Fruit fly (Drosophila melanogaster) whole organism, prepupa: ENCODE data around the gene Cpr64Ad.

Experiments used
- Blimp-1 ChIP-seq: fragments of 200-800 bp; sonication (Bioruptor generic); optimal IDR thresholded peaks from 3 replicates; lab custom pipeline; 2017; ENCODE audit warnings: missing biosample characterization, missing genetic modification characterization, mild to moderate bottlenecking, moderate library complexity, missing genetic modification reagents
- CG10631 ChIP-seq: fragments of 200-800 bp; sonication (Bioruptor generic); optimal IDR thresholded peaks from 2 replicates; lab custom pipeline; 2016; ENCODE audit warnings: missing biosample characterization, missing genetic modification characterization
- CG10669 ChIP-seq: fragments of 200-800 bp; sonication (Bioruptor generic); optimal IDR thresholded peaks from 3 replicates; lab custom pipeline; 2018; ENCODE audit warnings: missing biosample characterization, mild to moderate bottlenecking, missing genetic modification characterization, moderate library complexity
- CG11294 ChIP-seq: fragments of 200-800 bp; sonication (Bioruptor generic); IDR thresholded peaks from 2 replicates; pipeline ENCODE4 v1.3.6; 2022; ENCODE audit warnings: missing biosample characterization, missing genetic modification characterization
- CG11762 ChIP-seq: fragments of 200-800 bp; sonication (Bioruptor generic); optimal IDR thresholded peaks from 3 replicates; lab custom pipeline; 2016; ENCODE audit warnings: missing biosample characterization, missing genetic modification characterization; ENCODE audit not compliant: insufficient read depth
- CG11902 ChIP-seq: fragments of 200-800 bp; sonication (Bioruptor generic); optimal IDR thresholded peaks from 3 replicates; lab custom pipeline; 2016; ENCODE audit warnings: missing biosample characterization, missing genetic modification characterization
- CG15336 ChIP-seq: fragments of 200-800 bp; sonication (Bioruptor generic); IDR thresholded peaks from 2 replicates; pipeline ENCODE4 v1.3.6; 2022; ENCODE audit warnings: missing biosample characterization, missing genetic modification characterization
- CG16779 ChIP-seq: fragments of 200-800 bp; sonication (Bioruptor generic); optimal IDR thresholded peaks from 3 replicates; lab custom pipeline; 2017; ENCODE audit warnings: missing biosample characterization, mild to moderate bottlenecking, missing genetic modification characterization
- CG31627 ChIP-seq: fragments of 200-800 bp; sonication (Bioruptor generic); optimal IDR thresholded peaks from 3 replicates; lab custom pipeline; 2016; ENCODE audit warnings: missing biosample characterization, missing genetic modification characterization
- CG32006 ChIP-seq: fragments of 200-800 bp; sonication (Bioruptor generic); optimal IDR thresholded peaks from 3 replicates; lab custom pipeline; 2017; ENCODE audit warnings: missing biosample characterization, mild to moderate bottlenecking, missing genetic modification characterization
- CG34406 ChIP-seq: fragments of 200-800 bp; sonication (Bioruptor generic); optimal IDR thresholded peaks from 3 replicates; lab custom pipeline; 2016; ENCODE audit warnings: missing biosample characterization, missing genetic modification characterization
- CG3919 ChIP-seq: fragments of 200-800 bp; sonication (Bioruptor generic); optimal IDR thresholded peaks from 3 replicates; lab custom pipeline; 2016; ENCODE audit warnings: missing biosample characterization, missing genetic modification characterization
- CG4318 ChIP-seq: fragments of 200-800 bp; sonication (Bioruptor generic); optimal IDR thresholded peaks from 3 replicates; lab custom pipeline; 2017; ENCODE audit warnings: missing biosample characterization, mild to moderate bottlenecking, missing genetic modification characterization
- CG6163 ChIP-seq: fragments of 200-800 bp; sonication (Bioruptor generic); IDR thresholded peaks from 3 replicates; pipeline ENCODE4 v1.3.6; 2022; ENCODE audit warnings: missing biosample characterization, missing genetic modification characterization
- CG6808 ChIP-seq: fragments of 200-800 bp; sonication (Bioruptor generic); optimal IDR thresholded peaks from 3 replicates; lab custom pipeline; 2017; ENCODE audit warnings: missing biosample characterization, missing genetic modification characterization, mild to moderate bottlenecking, moderate library complexity, missing genetic modification reagents
- CG6854 ChIP-seq: fragments of 200-800 bp; sonication (Bioruptor generic); optimal IDR thresholded peaks from 2 replicates; lab custom pipeline; 2017; ENCODE audit warnings: missing biosample characterization, mild to moderate bottlenecking, missing genetic modification characterization
- CG7368 ChIP-seq: fragments of 200-800 bp; sonication (Bioruptor generic); optimal IDR thresholded peaks from 3 replicates; lab custom pipeline; 2016; ENCODE audit warnings: missing biosample characterization, missing genetic modification characterization
- CG8119 ChIP-seq: fragments of 200-800 bp; sonication (Bioruptor generic); IDR thresholded peaks from 3 replicates; pipeline ENCODE4 v1.3.6; 2022; ENCODE audit warnings: missing biosample characterization, missing genetic modification characterization
- CG8319 ChIP-seq: fragments of 200-800 bp; sonication (Bioruptor generic); optimal IDR thresholded peaks from 3 replicates; lab custom pipeline; 2016; ENCODE audit warnings: missing biosample characterization, missing genetic modification characterization
- CG8632 ChIP-seq: fragments of 200-800 bp; sonication (Bioruptor generic); optimal IDR thresholded peaks from 3 replicates; lab custom pipeline; 2016; ENCODE audit warnings: missing biosample characterization, missing genetic modification characterization
- Eip78C ChIP-seq: fragments of 200-800 bp; sonication (Bioruptor generic); peaks from one replicate; lab custom pipeline; 2016; ENCODE audit warnings: missing biosample characterization, missing genetic modification characterization
- Eip93F ChIP-seq: fragments of 200-800 bp; sonication (Bioruptor generic); optimal IDR thresholded peaks from 2 replicates; lab custom pipeline; 2016; ENCODE audit warnings: missing biosample characterization, mild to moderate bottlenecking, missing genetic modification characterization
- Ets21C ChIP-seq: fragments of 200-800 bp; sonication (Bioruptor generic); optimal IDR thresholded peaks from 3 replicates; lab custom pipeline; 2016; ENCODE audit warnings: missing biosample characterization, missing genetic modification characterization
- Ets96B ChIP-seq: fragments of 200-800 bp; optimal IDR thresholded peaks from 2 replicates; lab custom pipeline; 2019; ENCODE audit warnings: missing biosample characterization, mild to moderate bottlenecking, missing genetic modification characterization, moderate library complexity
- Gug ChIP-seq: fragments of 200-800 bp; sonication (Bioruptor generic); IDR thresholded peaks from 2 replicates; pipeline ENCODE4 v1.3.6; 2022; ENCODE audit warnings: missing biosample characterization, missing genetic modification characterization
- Met ChIP-seq: fragments of 200-800 bp; sonication (Bioruptor generic); optimal IDR thresholded peaks from 3 replicates; lab custom pipeline; 2016; ENCODE audit warnings: missing biosample characterization, missing genetic modification characterization
- OdsH ChIP-seq: fragments of 200-800 bp; sonication (Bioruptor generic); optimal IDR thresholded peaks from 3 replicates; lab custom pipeline; 2016; ENCODE audit warnings: missing biosample characterization, missing genetic modification characterization
- Sox102F ChIP-seq: fragments of 200-800 bp; sonication (Bioruptor generic); optimal IDR thresholded peaks from 2 replicates; lab custom pipeline; 2016; ENCODE audit warnings: missing biosample characterization, mild to moderate bottlenecking, missing genetic modification characterization
- Sox14 ChIP-seq: fragments of 200-800 bp; sonication (Bioruptor generic); optimal IDR thresholded peaks from 3 replicates; lab custom pipeline; 2016; ENCODE audit warnings: missing biosample characterization, missing genetic modification characterization
- Sox15 ChIP-seq: fragments of 200-800 bp; sonication (Bioruptor generic); optimal IDR thresholded peaks from 3 replicates; lab custom pipeline; 2016; ENCODE audit warnings: missing biosample characterization, missing genetic modification characterization
- achi ChIP-seq: fragments of 200-800 bp; sonication (Bioruptor generic); optimal IDR thresholded peaks from 3 replicates; lab custom pipeline; 2016; ENCODE audit warnings: missing biosample characterization, missing genetic modification characterization
- acj6 ChIP-seq: fragments of 200-800 bp; sonication (Bioruptor generic); optimal IDR thresholded peaks from 3 replicates; lab custom pipeline; 2016; ENCODE audit warnings: missing biosample characterization, missing genetic modification characterization
- dac ChIP-seq: fragments of 200-800 bp; sonication (Bioruptor generic); optimal IDR thresholded peaks from 2 replicates; lab custom pipeline; 2017; ENCODE audit warnings: missing biosample characterization, mild to moderate bottlenecking, missing genetic modification characterization
- dsx ChIP-seq: fragments of 200-800 bp; optimal IDR thresholded peaks from 3 replicates; lab custom pipeline; 2019; ENCODE audit warnings: missing biosample characterization, mild to moderate bottlenecking, missing genetic modification characterization, moderate library complexity; ENCODE audit not compliant: poor library complexity, severe bottlenecking
- eg ChIP-seq: fragments of 200-800 bp; sonication (Bioruptor generic); IDR thresholded peaks from 3 replicates; pipeline ENCODE4 v1.3.6; 2022; ENCODE audit warnings: missing biosample characterization, missing genetic modification characterization
- esn ChIP-seq: fragments of 200-800 bp; sonication (Bioruptor generic); optimal IDR thresholded peaks from 2 replicates; lab custom pipeline; 2016; ENCODE audit warnings: missing biosample characterization, mild to moderate bottlenecking, missing genetic modification characterization, moderate library complexity
- fd59A ChIP-seq: fragments of 200-800 bp; sonication (Bioruptor generic); optimal IDR thresholded peaks from 2 replicates; lab custom pipeline; 2017; ENCODE audit warnings: missing biosample characterization, mild to moderate bottlenecking, missing genetic modification characterization, missing genetic modification reagents
- fd85E ChIP-seq: fragments of 200-800 bp; sonication (Bioruptor generic); optimal IDR thresholded peaks from 3 replicates; lab custom pipeline; 2016; ENCODE audit warnings: missing biosample characterization, missing genetic modification characterization
- lz ChIP-seq: fragments of 200-800 bp; sonication (Bioruptor generic); optimal IDR thresholded peaks from 3 replicates; lab custom pipeline; 2016; ENCODE audit warnings: missing biosample characterization, missing genetic modification characterization
- net ChIP-seq: fragments of 200-800 bp; sonication (Bioruptor generic); optimal IDR thresholded peaks from 3 replicates; lab custom pipeline; 2016; ENCODE audit warnings: missing biosample characterization, missing genetic modification characterization
- salr ChIP-seq, 2 experiments: fragments of 200-800 bp; sonication (Bioruptor generic); optimal IDR thresholded peaks; 3 replicates each; lab custom pipeline; 2016 to 2018; ENCODE audit warnings: missing biosample characterization in 2 of 2, missing genetic modification characterization in 2 of 2, mild to moderate bottlenecking in 1 of 2
- spab ChIP-seq: fragments of 200-800 bp; sonication (Bioruptor generic); optimal IDR thresholded peaks from 2 replicates; lab custom pipeline; 2017; ENCODE audit warnings: missing biosample characterization, mild to moderate bottlenecking, missing genetic modification characterization, missing genetic modification reagents
- ss ChIP-seq, 2 experiments: fragments of 200-800 bp; sonication (Bioruptor generic); optimal IDR thresholded peaks; 2 replicates in 1 of 2; 3 replicates in 1 of 2; lab custom pipeline; 2017 to 2018; ENCODE audit warnings: mild to moderate bottlenecking in 2 of 2, missing biosample characterization in 2 of 2, missing genetic modification characterization in 2 of 2, moderate library complexity in 1 of 2
- svp ChIP-seq: fragments of 200-800 bp; sonication (Bioruptor generic); peaks from one replicate; lab custom pipeline; 2016; ENCODE audit warnings: missing biosample characterization, missing genetic modification characterization
- topi ChIP-seq: fragments of 200-800 bp; sonication (Bioruptor generic); optimal IDR thresholded peaks from 3 replicates; lab custom pipeline; 2016; ENCODE audit warnings: missing biosample characterization, missing genetic modification characterization
- vri ChIP-seq: fragments of 200-800 bp; sonication (Bioruptor generic); optimal IDR thresholded peaks from 3 replicates; lab custom pipeline; 2016; ENCODE audit warnings: missing biosample characterization, mild to moderate bottlenecking, missing genetic modification characterization

Cpr64Ad gene

DNA sequence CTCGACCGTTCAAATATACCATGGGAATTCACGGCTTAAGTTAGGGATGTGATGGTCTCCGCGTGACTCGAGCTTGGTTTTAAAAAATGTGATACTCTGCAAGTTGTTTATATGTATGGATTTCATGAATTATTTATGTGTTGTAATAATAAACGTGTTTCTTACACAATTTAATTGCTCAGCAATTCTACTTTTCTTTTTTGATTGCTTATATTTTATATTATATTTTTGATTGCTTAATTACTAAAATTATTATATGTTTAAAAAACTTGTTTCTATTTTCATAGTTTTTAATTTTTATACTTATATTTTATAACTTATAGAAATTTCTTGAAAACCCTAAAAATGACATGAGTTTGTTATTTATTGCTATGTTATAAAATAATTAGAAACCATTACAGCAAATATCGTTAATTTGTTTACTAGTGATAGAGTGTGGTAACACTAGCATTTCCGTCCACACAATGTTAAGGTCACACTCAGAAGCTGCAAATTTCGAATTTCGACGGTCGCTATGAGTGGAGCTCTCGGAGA lies 39.2 kb downstream of the Cpr64Ad start, which contains the start of the genes ago and CG1265 (continued):
- TF ChIP-seq CG16779 (tag; lab: Kevin White, UChicago) (no peak), CG34406 (peak; percentile 40), ss (GFP tag; optimal IDR thresholded peaks at IDR 0.05; lab: Kevin White, UChicago) (peak in 1 of 2 experiments; percentile 10), Blimp-1 (no peak), topi (no peak), spab (GFP tag; lab: Kevin White, UChicago) (no peak), fd59A (GFP tag; lab: Kevin White, UChicago) (no peak), CG10669 (GFP tag; lab: Kevin White, UChicago) (no peak), CG10631 (GFP tag; lab: Kevin White, UChicago) (peak; percentile 61), CG7368 (GFP tag; lab: Kevin White, UChicago) (no peak), achi (GFP tag; lab: Kevin White, UChicago) (peak; percentile 39)
- TF ChIP-seq, all 60 proteins: peak for 25

DNA sequence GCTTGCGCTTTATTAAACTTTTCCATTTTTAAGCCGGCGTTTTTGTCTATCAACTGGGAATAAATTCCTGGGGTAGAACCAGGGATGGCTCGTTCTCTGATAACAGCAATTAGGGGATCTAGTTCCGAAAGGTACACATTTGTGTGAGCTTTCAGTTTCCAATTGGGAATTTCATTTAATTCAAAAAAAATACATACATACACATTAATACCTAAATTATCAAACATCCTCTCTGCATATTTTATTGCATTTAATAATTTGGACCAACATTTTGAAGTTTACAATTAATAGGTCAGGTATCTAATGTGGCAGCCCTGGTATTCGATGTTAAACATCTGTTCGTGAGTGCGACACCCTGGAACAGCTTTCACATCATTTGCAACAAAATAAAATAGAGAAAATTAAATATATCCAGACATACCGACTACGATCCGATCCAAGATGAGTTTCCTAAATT lies 44.0 kb downstream of the Cpr64Ad start, which contains the start of the genes CG15011 and CG1309:
Gene CG15011 (minus strand): TSS at position 51 of the 457 bp plus-strand sequence.
Gene CG1309 (plus strand): TSS at position 329 of the 457 bp plus-strand sequence.
- peak; percentile 82 for TF ChIP-seq achi (GFP tag; lab: Kevin White, UChicago)
- TF ChIP-seq eg (GFP tag; lab: Robert Waterston, UW), result peak; percentile 63; the same call in 2 of the 3 replicates
- TF ChIP-seq CG8632 (GFP tag; lab: Kevin White, UChicago), result peak; percentile 69
- TF ChIP-seq spab (GFP tag; lab: Kevin White, UChicago), result no peak
- peak; percentile 1 for TF ChIP-seq CG6854 (GFP tag; lab: Kevin White, UChicago)
- TF ChIP-seq CG4318 (GFP tag; lab: Kevin White, UChicago), result no peak
- TF ChIP-seq CG31627 (GFP tag; lab: Kevin White, UChicago), result peak; percentile 89
- TF ChIP-seq CG15336 (GFP tag; lab: Robert Waterston, UW), result no peak; the same call in 1 of the 2 replicates
- peak; percentile 93 for TF ChIP-seq Eip78C (GFP tag; lab: Kevin White, UChicago)
- TF ChIP-seq Blimp-1, result peak; percentile 32
- no peak for TF ChIP-seq Sox102F (GFP tag; lab: Kevin White, UChicago)
- TF ChIP-seq salr (GFP tag; optimal IDR thresholded peaks at IDR 0.05; lab: Kevin White, UChicago), result peak; percentile 41 to 47
- peak; percentile 82 for TF ChIP-seq topi
- TF ChIP-seq acj6 (GFP tag; lab: Kevin White, UChicago), result peak; percentile 82
- peak; percentile 26 for TF ChIP-seq CG7368 (GFP tag; lab: Kevin White, UChicago)
- peak; percentile 67 for TF ChIP-seq CG8319 (GFP tag; lab: Kevin White, UChicago)
- TF ChIP-seq Sox15 (GFP tag; lab: Kevin White, UChicago), result peak; percentile 70
- TF ChIP-seq esn (GFP tag; lab: Kevin White, UChicago), result peak; percentile 89
- peak; percentile 66 for TF ChIP-seq CG6808 (GFP tag; lab: Kevin White, UChicago)
- TF ChIP-seq CG10631 (GFP tag; lab: Kevin White, UChicago), result peak; percentile 87
- TF ChIP-seq CG32006, result peak; percentile 75
- peak; percentile 99 for TF ChIP-seq svp (GFP tag; lab: Kevin White, UChicago)
- TF ChIP-seq Sox14 (GFP tag; lab: Kevin White, UChicago), result peak; percentile 86
- TF ChIP-seq CG3919 (GFP tag; lab: Kevin White, UChicago), result peak; percentile 83
- no peak for TF ChIP-seq CG16779 (tag; lab: Kevin White, UChicago)
- TF ChIP-seq CG34406, result peak; percentile 76
- TF ChIP-seq dsx, result peak; percentile 86
- no peak for TF ChIP-seq CG11294 (GFP tag; lab: Robert Waterston, UW)
- peak; percentile 83 for TF ChIP-seq OdsH
- peak; percentile 83 for TF ChIP-seq Ets21C (GFP tag; lab: Kevin White, UChicago)
- peak; percentile 83 for TF ChIP-seq Met
- TF ChIP-seq Ets96B (tag; lab: Kevin White, UChicago), result peak; percentile 79
- TF ChIP-seq net, result peak; percentile 60
- TF ChIP-seq CG6163 (GFP tag; lab: Robert Waterston, UW), result peak; percentile 34; the same call in 1 of the 3 replicates
- peak; percentile 58; the same call in 1 of the 2 replicates for TF ChIP-seq Gug (GFP tag; lab: Robert Waterston, UW)
- no peak for TF ChIP-seq vri (GFP tag; lab: Kevin White, UChicago)
- peak; percentile 61 for TF ChIP-seq dac (GFP tag; lab: Kevin White, UChicago)
- no peak for TF ChIP-seq fd85E
- peak; percentile 85 for TF ChIP-seq lz (GFP tag; lab: Kevin White, UChicago)
- peak; percentile 68 for TF ChIP-seq CG11902 (GFP tag; lab: Kevin White, UChicago)
- peak; percentile 55 for TF ChIP-seq CG11762 (GFP tag; lab: Kevin White, UChicago)
- TF ChIP-seq Eip93F (GFP tag; lab: Kevin White, UChicago), result peak; percentile 7
- TF ChIP-seq CG8119 (GFP tag; lab: Robert Waterston, UW), result peak; percentile 33; the same call in 1 of the 3 replicates
- TF ChIP-seq fd59A (GFP tag; lab: Kevin White, UChicago), result peak; percentile 57
- peak; percentile 66 for TF ChIP-seq CG10669 (GFP tag; lab: Kevin White, UChicago)
